Fruit fly (Drosophila melanogaster) whole organism, embryonic: ENCODE measurements around the gene thoc7.

Experiments
- Ada2b ChIP-seq: fragments of 200-800 bp; sonication (Bioruptor generic); IDR thresholded peaks from 2 replicates; pipeline ENCODE4 v1.3.6; 2022; ENCODE audit warnings: missing biosample characterization, missing genetic modification characterization
- CG10979 ChIP-seq: fragments of 200-800 bp; sonication (Bioruptor generic); optimal IDR thresholded peaks from 2 replicates; lab custom pipeline; 2018; ENCODE audit warnings: missing biosample characterization, mild to moderate bottlenecking, missing genetic modification characterization, moderate library complexity
- CG11085 ChIP-seq: fragments of 200-800 bp; sonication (Bioruptor generic); IDR thresholded peaks from 2 replicates; pipeline ENCODE4 v1.3.6; 2022; ENCODE audit warnings: missing biosample characterization, missing genetic modification characterization
- CG11504 ChIP-seq: fragments of 200-800 bp; sonication (Bioruptor generic); optimal IDR thresholded peaks from 3 replicates; lab custom pipeline; 2019; ENCODE audit warnings: missing biosample characterization, mild to moderate bottlenecking, missing genetic modification characterization, moderate library complexity
- CG14014 ChIP-seq: fragments of 200-800 bp; sonication (Bioruptor generic); IDR thresholded peaks from 2 replicates; pipeline ENCODE4 v1.3.6; 2022; ENCODE audit warnings: missing biosample characterization, missing genetic modification characterization
- CG15269 ChIP-seq: fragments of 200-800 bp; sonication (Bioruptor generic); optimal IDR thresholded peaks from 2 replicates; lab custom pipeline; 2018; ENCODE audit warnings: missing biosample characterization, mild to moderate bottlenecking, missing genetic modification characterization, moderate library complexity
- CG15514 ChIP-seq: fragments of 200-800 bp; sonication (Bioruptor generic); optimal IDR thresholded peaks from 3 replicates; lab custom pipeline; 2017; ENCODE audit warnings: missing biosample characterization, missing genetic modification characterization, mild to moderate bottlenecking, moderate library complexity, missing genetic modification reagents
- CG1602 ChIP-seq: fragments of 200-800 bp; sonication (Bioruptor generic); optimal IDR thresholded peaks from 3 replicates; lab custom pipeline; 2016; ENCODE audit warnings: missing biosample characterization, missing genetic modification characterization
- CG1603 ChIP-seq: fragments of 200-800 bp; sonication (Bioruptor generic); optimal IDR thresholded peaks from 2 replicates; lab custom pipeline; 2019; ENCODE audit warnings: missing biosample characterization, mild to moderate bottlenecking, missing genetic modification characterization, moderate library complexity
- CG17568 ChIP-seq: fragments of 200-800 bp; sonication (Bioruptor generic); optimal IDR thresholded peaks from 2 replicates; lab custom pipeline; 2018; ENCODE audit warnings: missing biosample characterization, mild to moderate bottlenecking, missing genetic modification characterization, moderate library complexity
- CG18262 ChIP-seq: fragments of 200-800 bp; optimal IDR thresholded peaks from 3 replicates; lab custom pipeline; 2019; ENCODE audit warnings: missing biosample characterization, mild to moderate bottlenecking, missing genetic modification characterization, moderate library complexity
- CG31388 ChIP-seq: fragments of 200-800 bp; sonication (Bioruptor generic); optimal IDR thresholded peaks from 2 replicates; lab custom pipeline; 2016; ENCODE audit warnings: missing biosample characterization, missing genetic modification characterization
- CG31441 ChIP-seq: fragments of 200-800 bp; sonication (Bioruptor generic); IDR thresholded peaks from 2 replicates; pipeline ENCODE4 v1.3.6; 2022; ENCODE audit warnings: missing biosample characterization, missing genetic modification characterization
- CG42726 ChIP-seq: fragments of 200-800 bp; sonication (Bioruptor generic); IDR thresholded peaks from 2 replicates; pipeline ENCODE4 v1.3.6; 2022; ENCODE audit warnings: missing biosample characterization, missing genetic modification characterization; ENCODE audit not compliant: partially characterized antibody
- CG4617 ChIP-seq: fragments of 200-800 bp; sonication (Bioruptor generic); optimal IDR thresholded peaks from 3 replicates; lab custom pipeline; 2016; ENCODE audit warnings: missing biosample characterization, missing genetic modification characterization, borderline replicate concordance
- CG4707 ChIP-seq: fragments of 200-800 bp; sonication (Bioruptor generic); optimal IDR thresholded peaks from 2 replicates; lab custom pipeline; 2018; ENCODE audit warnings: missing biosample characterization, mild to moderate bottlenecking, missing genetic modification characterization, moderate library complexity
- CG6254 ChIP-seq: fragments of 200-800 bp; sonication (Bioruptor generic); optimal IDR thresholded peaks from 3 replicates; lab custom pipeline; 2017; ENCODE audit warnings: mild to moderate bottlenecking, missing biosample characterization, missing genetic modification reagents, missing genetic modification characterization
- CG9797 ChIP-seq: fragments of 200-800 bp; sonication (Bioruptor generic); optimal IDR thresholded peaks from 3 replicates; lab custom pipeline; 2018; ENCODE audit warnings: missing biosample characterization, mild to moderate bottlenecking, missing genetic modification characterization
- Dll ChIP-seq: fragments of 200-800 bp; sonication (Bioruptor generic); IDR thresholded peaks from 4 replicates; pipeline ENCODE4 v1.3.6; 2022; ENCODE audit warnings: missing biosample characterization, missing genetic modification characterization; ENCODE audit not compliant: partially characterized antibody
- Eip74EF ChIP-seq, 2 experiments: fragments of 200-800 bp in 1 of 2; fragments of >200 bp in 1 of 2; sonication (Bioruptor generic) in 1 of 2; optimal IDR thresholded peaks; 2 replicates each; lab custom pipeline; 2017 to 2019; ENCODE audit warnings: missing biosample characterization in 2 of 2, missing genetic modification characterization in 2 of 2, mild to moderate bottlenecking in 1 of 2, moderate library complexity in 1 of 2
- Fer3 ChIP-seq: fragments of 200-800 bp; sonication (Bioruptor generic); optimal IDR thresholded peaks from 2 replicates; lab custom pipeline; 2018; ENCODE audit warnings: missing biosample characterization, mild to moderate bottlenecking, missing genetic modification characterization, moderate library complexity
- HHEX ChIP-seq: fragments of 200-800 bp; sonication (Bioruptor generic); optimal IDR thresholded peaks from 3 replicates; lab custom pipeline; 2017; ENCODE audit warnings: missing biosample characterization, mild to moderate bottlenecking, missing genetic modification characterization, missing genetic modification reagents
- HLH4C ChIP-seq: fragments of 200-800 bp; sonication (Bioruptor generic); IDR thresholded peaks from 3 replicates; pipeline ENCODE4 v1.3.6; 2022; ENCODE audit warnings: missing biosample characterization, missing genetic modification characterization; ENCODE audit not compliant: partially characterized antibody
- Jarid2 ChIP-seq: fragments of 200-800 bp; sonication (Bioruptor generic); optimal IDR thresholded peaks from 3 replicates; lab custom pipeline; 2017; ENCODE audit warnings: mild to moderate bottlenecking, missing biosample characterization, missing genetic modification reagents, missing genetic modification characterization
- Nf-YB ChIP-seq: fragments of 200-800 bp; sonication (Bioruptor generic); optimal IDR thresholded peaks from 3 replicates; lab custom pipeline; 2019; ENCODE audit warnings: missing biosample characterization, mild to moderate bottlenecking, missing genetic modification characterization, moderate library complexity
- Oli ChIP-seq: fragments of 200-800 bp; sonication (Bioruptor generic); optimal IDR thresholded peaks from 2 replicates; lab custom pipeline; 2018; ENCODE audit warnings: missing biosample characterization, mild to moderate bottlenecking, missing genetic modification characterization, moderate library complexity
- Pdp1 ChIP-seq, 2 experiments: fragments of 200-800 bp; sonication (Bioruptor generic); optimal IDR thresholded peaks; 3 replicates each; lab custom pipeline; 2016; ENCODE audit warnings: missing biosample characterization in 2 of 2, missing genetic modification characterization in 2 of 2, mild to moderate bottlenecking in 1 of 2, moderate library complexity in 1 of 2
- Side ChIP-seq: fragments of 200-800 bp; sonication (Bioruptor generic); optimal IDR thresholded peaks from 2 replicates; lab custom pipeline; 2016; ENCODE audit warnings: missing biosample characterization, missing genetic modification characterization
- Sry-δ ChIP-seq: fragments of 200-800 bp; sonication (Bioruptor generic); optimal IDR thresholded peaks from 2 replicates; lab custom pipeline; 2016; ENCODE audit warnings: missing biosample characterization, missing genetic modification characterization
- Ssrp ChIP-seq: fragments of 200-800 bp; sonication (Bioruptor generic); optimal IDR thresholded peaks from 2 replicates; lab custom pipeline; 2018; ENCODE audit warnings: missing biosample characterization, mild to moderate bottlenecking, missing genetic modification characterization, moderate library complexity
- Usf ChIP-seq: fragments of 200-800 bp; sonication (Bioruptor generic); optimal IDR thresholded peaks from 2 replicates; lab custom pipeline; 2017; ENCODE audit warnings: missing genotype, missing biosample characterization, missing genetic modification characterization
- bcd ChIP-seq: fragments of 200-800 bp; sonication (Bioruptor generic); optimal IDR thresholded peaks from 2 replicates; lab custom pipeline; 2017; ENCODE audit warnings: missing biosample characterization, mild to moderate bottlenecking, missing genetic modification characterization
- eve ChIP-seq, 2 experiments: fragments of >200 bp; optimal IDR thresholded peaks; 2 replicates each; lab custom pipeline; 2017; ENCODE audit warnings: missing biosample characterization in 2 of 2, missing genetic modification characterization in 2 of 2
- fd3F ChIP-seq: fragments of 200-800 bp; sonication (Bioruptor generic); optimal IDR thresholded peaks from 2 replicates; lab custom pipeline; 2018; ENCODE audit warnings: missing biosample characterization, mild to moderate bottlenecking, missing genetic modification characterization, moderate library complexity
- grn ChIP-seq: fragments of 200-800 bp; sonication (Bioruptor generic); optimal IDR thresholded peaks from 3 replicates; lab custom pipeline; 2017; ENCODE audit warnings: missing biosample characterization, missing genetic modification characterization
- gro ChIP-seq: fragments of 200-800 bp; sonication (Bioruptor generic); optimal IDR thresholded peaks from 2 replicates; lab custom pipeline; 2016; ENCODE audit warnings: missing biosample characterization, missing genetic modification characterization
- hbn ChIP-seq: fragments of 200-800 bp; sonication (Bioruptor generic); IDR thresholded peaks from 2 replicates; pipeline ENCODE4 v1.3.6; 2022; ENCODE audit warnings: missing biosample characterization, missing genetic modification characterization; ENCODE audit not compliant: partially characterized antibody
- oc ChIP-seq: fragments of 200-800 bp; sonication (Bioruptor generic); optimal IDR thresholded peaks from 2 replicates; lab custom pipeline; 2018; ENCODE audit warnings: missing biosample characterization, mild to moderate bottlenecking, missing genetic modification characterization, moderate library complexity
- pb ChIP-seq: fragments of 200-800 bp; sonication (Bioruptor generic); optimal IDR thresholded peaks from 3 replicates; lab custom pipeline; 2016; ENCODE audit warnings: missing biosample characterization, missing genetic modification characterization
- pfk ChIP-seq: fragments of 200-800 bp; sonication (Bioruptor generic); optimal IDR thresholded peaks from 2 replicates; lab custom pipeline; 2018; ENCODE audit warnings: missing biosample characterization, mild to moderate bottlenecking, missing genetic modification characterization, moderate library complexity
- sd ChIP-seq: fragments of 200-800 bp; sonication (Bioruptor generic); optimal IDR thresholded peaks from 3 replicates; lab custom pipeline; 2018; ENCODE audit warnings: missing biosample characterization, mild to moderate bottlenecking, missing genetic modification characterization, moderate library complexity
- sim ChIP-seq: fragments of 200-800 bp; sonication (Bioruptor generic); IDR thresholded peaks from 2 replicates; pipeline ENCODE4 v1.3.6; 2022; ENCODE audit warnings: missing biosample characterization, missing genetic modification characterization
- trem ChIP-seq: fragments of 200-800 bp; optimal IDR thresholded peaks from 3 replicates; lab custom pipeline; 2019; ENCODE audit warnings: missing biosample characterization, mild to moderate bottlenecking, missing genetic modification characterization, moderate library complexity
- vnd ChIP-seq: fragments of 200-800 bp; sonication (Bioruptor generic); IDR thresholded peaks from 3 replicates; pipeline ENCODE4 v1.3.6; 2022; ENCODE audit warnings: missing biosample characterization, missing genetic modification characterization; ENCODE audit not compliant: partially characterized antibody
- wor ChIP-seq: fragments of 200-800 bp; sonication (Bioruptor generic); IDR thresholded peaks from 2 replicates; pipeline ENCODE4 v1.3.6; 2022; ENCODE audit warnings: missing biosample characterization, missing genetic modification characterization

Gene thoc7

DNA sequence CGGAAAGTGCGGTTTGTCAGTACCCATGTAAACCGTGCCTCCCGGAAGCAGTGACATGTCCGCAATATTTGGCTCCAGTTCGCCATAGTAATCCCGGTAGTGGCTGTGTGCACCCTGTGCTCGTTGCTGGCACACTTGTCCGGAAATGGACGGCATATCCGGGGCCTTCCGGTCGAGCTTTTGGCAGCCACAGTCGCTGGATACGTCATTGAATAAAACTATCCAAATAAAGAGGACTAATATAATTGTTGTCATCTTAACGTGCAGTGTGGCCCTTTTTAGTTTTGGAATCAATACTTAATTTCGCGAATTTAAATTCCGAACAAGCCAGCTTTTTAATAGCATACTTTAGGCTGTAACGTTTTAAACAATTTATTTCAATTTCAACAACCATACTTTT lies 36.5 kb downstream of the thoc7 start, which contains the start of gene CG7049 (continued):
- no peak for TF ChIP-seq Pdp1 (GFP tag; optimal IDR thresholded peaks at IDR 0.05; lab: Kevin White, UChicago)
- TF ChIP-seq CG14014 = no peak
- no peak for TF ChIP-seq pb (GFP tag; lab: Kevin White, UChicago)
- TF ChIP-seq CG10979 = no peak
- no peak for TF ChIP-seq sim
- no peak for TF ChIP-seq oc (tag; lab: Kevin White, UChicago)
- no peak for TF ChIP-seq HHEX (GFP tag; lab: Kevin White, UChicago)
- no peak for TF ChIP-seq CG1602 (GFP tag; lab: Kevin White, UChicago)
- TF ChIP-seq Eip74EF (GFP tag; optimal IDR thresholded peaks at IDR 0.05; lab: Kevin White, UChicago) = peak in 1 of 2 experiments; percentile 81
- TF ChIP-seq CG17568 = no peak
- no peak for TF ChIP-seq grn (GFP tag; lab: Kevin White, UChicago)
- no peak for TF ChIP-seq Jarid2 (GFP tag; lab: Kevin White, UChicago)
- TF ChIP-seq CG9797 (GFP tag; lab: Kevin White, UChicago) = peak; percentile 57
- TF ChIP-seq Oli (tag; lab: Kevin White, UChicago) = no peak
- no peak for TF ChIP-seq CG42726 (GFP tag; lab: Robert Waterston, UW)
- no peak for TF ChIP-seq Nf-YB (GFP tag; lab: Kevin White, UChicago)
- TF ChIP-seq CG4617 (GFP tag; lab: Kevin White, UChicago) = peak; percentile 6
- TF ChIP-seq wor (GFP tag; lab: Robert Waterston, UW) = no peak
- peak; percentile 80 for TF ChIP-seq sd (tag; lab: Kevin White, UChicago)
- no peak for TF ChIP-seq Ssrp (tag; lab: Kevin White, UChicago)
- TF ChIP-seq gro (GFP tag; lab: Kevin White, UChicago) = no peak
- peak; percentile 28 for TF ChIP-seq trem
- TF ChIP-seq eve (GFP tag; optimal IDR thresholded peaks at IDR 0.05; lab: Kevin White, UChicago) = no peak
- TF ChIP-seq CG6254 (GFP tag; lab: Kevin White, UChicago) = peak; percentile 67
- TF ChIP-seq CG15269 (tag; lab: Kevin White, UChicago) = no peak
- TF ChIP-seq HLH4C = no peak
- no peak for TF ChIP-seq CG31388 (GFP tag; lab: Kevin White, UChicago)
- no peak for TF ChIP-seq pfk (GFP tag; lab: Kevin White, UChicago)
- TF ChIP-seq CG11085 (GFP tag; lab: Robert Waterston, UW) = no peak
- TF ChIP-seq fd3F (GFP tag; lab: Kevin White, UChicago) = no peak
- no peak for TF ChIP-seq CG11504
- no peak for TF ChIP-seq Side (GFP tag; lab: Kevin White, UChicago)
- TF ChIP-seq bcd (GFP tag; lab: Kevin White, UChicago) = no peak
- peak; percentile 22 for TF ChIP-seq CG15514 (GFP tag; lab: Kevin White, UChicago)
- TF ChIP-seq CG1603 (tag; lab: Kevin White, UChicago) = peak; percentile 80
- TF ChIP-seq CG4707 (GFP tag; lab: Kevin White, UChicago) = no peak
- no peak for TF ChIP-seq vnd
- no peak for TF ChIP-seq Ada2b (GFP tag; lab: Robert Waterston, UW)
- no peak for TF ChIP-seq CG31441 (GFP tag; lab: Robert Waterston, UW)
- no peak for TF ChIP-seq Fer3 (tag; lab: Kevin White, UChicago)
- TF ChIP-seq Dll (GFP tag; lab: Robert Waterston, UW) = peak; percentile 47; the same call in 2 of the 4 replicates
- no peak for TF ChIP-seq Usf (GFP tag; lab: Kevin White, UChicago)
- no peak for TF ChIP-seq Sry-δ (GFP tag; lab: Kevin White, UChicago)
- TF ChIP-seq CG18262 = no peak
- no peak for TF ChIP-seq hbn (GFP tag; lab: Robert Waterston, UW)
